Worm (Caenorhabditis elegans): ENCODE measurements around the gene adk-1.

Gene adk-1

ce11 chrIV:11189411-11189810, 21.2 kb downstream of the adk-1 start, which contains the start of gene fbxb-79:
fbxb-79 (minus strand) TSS chrIV:11189511.
- TF ChIP-seq gei-17 (GFP tag; optimal IDR thresholded peaks at IDR 0.05) (no peak), dpl-1 (GFP tag; optimal IDR thresholded peaks at IDR 0.05) (no peak), F49E8.2 (tag; optimal IDR thresholded peaks at IDR 0.05; ENCODE audit: insufficient read depth) (no peak), lin-40 (tag; optimal IDR thresholded peaks at IDR 0.05) (no peak), ama-1 (optimal IDR thresholded peaks at IDR 0.05) (no peak), ama-1 (GFP tag; optimal IDR thresholded peaks at IDR 0.05) (no peak), athp-1 (tag; optimal IDR thresholded peaks at IDR 0.05) (no peak), K12H6.12 (tag; optimal IDR thresholded peaks at IDR 0.05) (no peak), egl-44 (GFP tag; IDR thresholded peaks at IDR 0.05) (no peak), efl-1 (GFP tag; optimal IDR thresholded peaks at IDR 0.05) (no peak), egl-18 (GFP tag; IDR thresholded peaks at IDR 0.05) (no peak), him-1 (tag; optimal IDR thresholded peaks at IDR 0.05) (no peak), T26A5.8 (tag; optimal IDR thresholded peaks at IDR 0.05) (no peak), Y53G8AR.9 (GFP tag; conservative IDR thresholded peaks at IDR 0.05) (no peak), ztf-6 (GFP tag; IDR thresholded peaks at IDR 0.05) (no peak), rpc-1 (optimal IDR thresholded peaks at IDR 0.05) (no peak), rpc-1 (tag; optimal IDR thresholded peaks at IDR 0.05) (no peak), lir-1 (GFP tag; conservative IDR thresholded peaks at IDR 0.05) (no peak), T07F8.4 (tag; optimal IDR thresholded peaks at IDR 0.05) (no peak), ceh-100 (GFP tag; IDR thresholded peaks at IDR 0.05) (no peak), F57A8.1 (GFP tag; optimal IDR thresholded peaks at IDR 0.05) (no peak), Y67H2A.10 (GFP tag; conservative IDR thresholded peaks at IDR 0.05) (no peak)

- TF ChIP-seq ceh-40 (GFP tag; IDR thresholded peaks at IDR 0.05) (no peak), F52B5.7 (tag; optimal IDR thresholded peaks at IDR 0.05) (no peak), ceh-27 (GFP tag; optimal IDR thresholded peaks at IDR 0.05) (no peak), attf-5 (GFP tag; optimal IDR thresholded peaks at IDR 0.05) (no peak), K11D2.4 (GFP tag; IDR thresholded peaks at IDR 0.05) (no peak), nfya-1 (tag; optimal IDR thresholded peaks at IDR 0.05; ENCODE audit: borderline replicate concordance, insufficient read depth) (no peak), bed-1 (GFP tag; IDR thresholded peaks at IDR 0.05) (no peak), akir-1 (GFP tag; optimal IDR thresholded peaks at IDR 0.05) (no peak), hrde-1 (tag; optimal IDR thresholded peaks at IDR 0.05; ENCODE audit: borderline replicate concordance) (no peak), snpc-3.4 (tag; optimal IDR thresholded peaks at IDR 0.05) (no peak), lin-54 (GFP tag; optimal IDR thresholded peaks at IDR 0.05) (no peak), snpc-1.3 (tag; optimal IDR thresholded peaks at IDR 0.05; ENCODE audit: insufficient read depth) (no peak), F57C9.4 (tag; optimal IDR thresholded peaks at IDR 0.05) (no peak), madf-10 (tag; optimal IDR thresholded peaks at IDR 0.05) (no peak), egrh-3 (GFP tag; IDR thresholded peaks at IDR 0.05) (no peak), mes-4 (tag; optimal IDR thresholded peaks at IDR 0.05) (no peak), nhr-80 (tag; optimal IDR thresholded peaks at IDR 0.05) (no peak), B0019.2 (GFP tag; conservative IDR thresholded peaks at IDR 0.05) (no peak), ekl-4 (GFP tag; IDR thresholded peaks at IDR 0.05) (no peak), sea-2 (GFP tag; IDR thresholded peaks at IDR 0.05) (no peak)
These were observed 23.9 kb downstream of the adk-1 start, which contains the start of gene sdz-27 for ce11 chrIV:11186729-11187128. sdz-27 (plus strand) TSS chrIV:11187029.

Data from whole organism, young adult.